Worm (Caenorhabditis elegans): ENCODE results near the gene rcq-5.

DNA sequence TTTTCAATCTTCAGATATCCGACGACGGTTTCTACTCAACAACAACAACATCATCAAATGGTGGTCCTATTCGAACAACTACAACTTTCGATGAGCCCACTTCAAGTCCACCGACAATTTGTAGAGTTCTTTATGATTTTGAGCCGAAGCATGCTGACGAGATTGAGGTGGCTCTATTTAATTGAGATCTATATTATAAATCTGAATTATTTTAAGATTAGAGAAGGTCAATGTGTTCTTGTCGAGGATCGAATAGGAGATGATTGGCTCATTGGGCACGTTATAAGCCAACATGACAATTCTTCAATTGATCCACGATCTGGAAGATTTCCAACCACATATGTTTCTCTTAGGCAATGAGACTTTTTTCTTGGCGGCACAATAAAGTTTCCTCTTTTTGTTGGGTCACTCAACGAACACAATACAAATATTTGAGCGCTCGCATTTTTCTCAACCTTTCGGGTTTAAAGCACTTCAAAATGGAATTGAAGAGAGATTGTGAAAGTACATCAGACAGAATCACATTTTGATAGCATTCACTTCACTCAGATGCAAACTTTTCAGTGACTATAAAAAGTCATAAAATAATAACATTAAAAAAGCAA, 42.3 kb downstream of the rcq-5 start:
- TF ChIP-seq B0310.2 (tag; optimal IDR thresholded peaks at IDR 0.05) = no peak
- peak; percentile 38 for TF ChIP-seq ama-1 (optimal IDR thresholded peaks at IDR 0.05)

Data from whole organism, early embryonic.